Fruit fly (Drosophila melanogaster) whole organism, prepupa: ENCODE results near the gene CG2887.

Source experiments
- CG10631 ChIP-seq: fragments of 200-800 bp; sonication (Bioruptor generic); optimal IDR thresholded peaks from 2 replicates; lab custom pipeline; 2016; ENCODE audit warnings: missing biosample characterization, missing genetic modification characterization
- CG10669 ChIP-seq: fragments of 200-800 bp; sonication (Bioruptor generic); optimal IDR thresholded peaks from 3 replicates; lab custom pipeline; 2018; ENCODE audit warnings: missing biosample characterization, mild to moderate bottlenecking, missing genetic modification characterization, moderate library complexity
- CG11294 ChIP-seq: fragments of 200-800 bp; sonication (Bioruptor generic); IDR thresholded peaks from 2 replicates; pipeline ENCODE4 v1.3.6; 2022; ENCODE audit warnings: missing biosample characterization, missing genetic modification characterization
- CG11762 ChIP-seq: fragments of 200-800 bp; sonication (Bioruptor generic); optimal IDR thresholded peaks from 3 replicates; lab custom pipeline; 2016; ENCODE audit warnings: missing biosample characterization, missing genetic modification characterization; ENCODE audit not compliant: insufficient read depth
- CG11902 ChIP-seq: fragments of 200-800 bp; sonication (Bioruptor generic); optimal IDR thresholded peaks from 3 replicates; lab custom pipeline; 2016; ENCODE audit warnings: missing biosample characterization, missing genetic modification characterization
- CG31627 ChIP-seq: fragments of 200-800 bp; sonication (Bioruptor generic); optimal IDR thresholded peaks from 3 replicates; lab custom pipeline; 2016; ENCODE audit warnings: missing biosample characterization, missing genetic modification characterization
- CG32006 ChIP-seq: fragments of 200-800 bp; sonication (Bioruptor generic); optimal IDR thresholded peaks from 3 replicates; lab custom pipeline; 2017; ENCODE audit warnings: missing biosample characterization, mild to moderate bottlenecking, missing genetic modification characterization
- CG34406 ChIP-seq: fragments of 200-800 bp; sonication (Bioruptor generic); optimal IDR thresholded peaks from 3 replicates; lab custom pipeline; 2016; ENCODE audit warnings: missing biosample characterization, missing genetic modification characterization
- CG3919 ChIP-seq: fragments of 200-800 bp; sonication (Bioruptor generic); optimal IDR thresholded peaks from 3 replicates; lab custom pipeline; 2016; ENCODE audit warnings: missing biosample characterization, missing genetic modification characterization
- CG4318 ChIP-seq: fragments of 200-800 bp; sonication (Bioruptor generic); optimal IDR thresholded peaks from 3 replicates; lab custom pipeline; 2017; ENCODE audit warnings: missing biosample characterization, mild to moderate bottlenecking, missing genetic modification characterization
- CG6163 ChIP-seq: fragments of 200-800 bp; sonication (Bioruptor generic); IDR thresholded peaks from 3 replicates; pipeline ENCODE4 v1.3.6; 2022; ENCODE audit warnings: missing biosample characterization, missing genetic modification characterization
- CG6276 ChIP-seq: fragments of 200-800 bp; sonication (Bioruptor generic); optimal IDR thresholded peaks from 2 replicates; lab custom pipeline; 2017; ENCODE audit warnings: missing biosample characterization, mild to moderate bottlenecking, missing genetic modification characterization
- CG6792 ChIP-seq: fragments of 200-800 bp; sonication (Bioruptor generic); optimal IDR thresholded peaks from 3 replicates; lab custom pipeline; 2016; ENCODE audit warnings: missing biosample characterization, missing genetic modification characterization
- CG6808 ChIP-seq: fragments of 200-800 bp; sonication (Bioruptor generic); optimal IDR thresholded peaks from 3 replicates; lab custom pipeline; 2017; ENCODE audit warnings: missing biosample characterization, missing genetic modification characterization, mild to moderate bottlenecking, moderate library complexity, missing genetic modification reagents
- CG6854 ChIP-seq: fragments of 200-800 bp; sonication (Bioruptor generic); optimal IDR thresholded peaks from 2 replicates; lab custom pipeline; 2017; ENCODE audit warnings: missing biosample characterization, mild to moderate bottlenecking, missing genetic modification characterization
- CG7368 ChIP-seq: fragments of 200-800 bp; sonication (Bioruptor generic); optimal IDR thresholded peaks from 3 replicates; lab custom pipeline; 2016; ENCODE audit warnings: missing biosample characterization, missing genetic modification characterization
- CG8319 ChIP-seq: fragments of 200-800 bp; sonication (Bioruptor generic); optimal IDR thresholded peaks from 3 replicates; lab custom pipeline; 2016; ENCODE audit warnings: missing biosample characterization, missing genetic modification characterization
- Eip75B ChIP-seq: fragments of 200-800 bp; sonication (Bioruptor generic); optimal IDR thresholded peaks from 3 replicates; lab custom pipeline; 2016; ENCODE audit warnings: missing biosample characterization, missing genetic modification characterization
- Eip78C ChIP-seq: fragments of 200-800 bp; sonication (Bioruptor generic); peaks from one replicate; lab custom pipeline; 2016; ENCODE audit warnings: missing biosample characterization, missing genetic modification characterization
- Eip93F ChIP-seq: fragments of 200-800 bp; sonication (Bioruptor generic); optimal IDR thresholded peaks from 2 replicates; lab custom pipeline; 2016; ENCODE audit warnings: missing biosample characterization, mild to moderate bottlenecking, missing genetic modification characterization
- Ets21C ChIP-seq: fragments of 200-800 bp; sonication (Bioruptor generic); optimal IDR thresholded peaks from 3 replicates; lab custom pipeline; 2016; ENCODE audit warnings: missing biosample characterization, missing genetic modification characterization
- Ets96B ChIP-seq: fragments of 200-800 bp; optimal IDR thresholded peaks from 2 replicates; lab custom pipeline; 2019; ENCODE audit warnings: missing biosample characterization, mild to moderate bottlenecking, missing genetic modification characterization, moderate library complexity
- Gug ChIP-seq: fragments of 200-800 bp; sonication (Bioruptor generic); IDR thresholded peaks from 2 replicates; pipeline ENCODE4 v1.3.6; 2022; ENCODE audit warnings: missing biosample characterization, missing genetic modification characterization
- Hr39 ChIP-seq: fragments of 200-800 bp; sonication (Bioruptor generic); optimal IDR thresholded peaks from 2 replicates; lab custom pipeline; 2016; ENCODE audit warnings: missing biosample characterization, missing genetic modification characterization
- Hr4 ChIP-seq: fragments of 200-800 bp; sonication (Bioruptor generic); optimal IDR thresholded peaks from 3 replicates; lab custom pipeline; 2016; ENCODE audit warnings: missing biosample characterization, missing genetic modification characterization
- Lpt ChIP-seq: fragments of 200-800 bp; sonication (Bioruptor generic); optimal IDR thresholded peaks from 3 replicates; lab custom pipeline; 2016; ENCODE audit warnings: missing biosample characterization, missing genetic modification characterization
- Met ChIP-seq: fragments of 200-800 bp; sonication (Bioruptor generic); optimal IDR thresholded peaks from 3 replicates; lab custom pipeline; 2016; ENCODE audit warnings: missing biosample characterization, missing genetic modification characterization
- OdsH ChIP-seq: fragments of 200-800 bp; sonication (Bioruptor generic); optimal IDR thresholded peaks from 3 replicates; lab custom pipeline; 2016; ENCODE audit warnings: missing biosample characterization, missing genetic modification characterization
- Sox102F ChIP-seq: fragments of 200-800 bp; sonication (Bioruptor generic); optimal IDR thresholded peaks from 2 replicates; lab custom pipeline; 2016; ENCODE audit warnings: missing biosample characterization, mild to moderate bottlenecking, missing genetic modification characterization
- Sox14 ChIP-seq: fragments of 200-800 bp; sonication (Bioruptor generic); optimal IDR thresholded peaks from 3 replicates; lab custom pipeline; 2016; ENCODE audit warnings: missing biosample characterization, missing genetic modification characterization
- achi ChIP-seq: fragments of 200-800 bp; sonication (Bioruptor generic); optimal IDR thresholded peaks from 3 replicates; lab custom pipeline; 2016; ENCODE audit warnings: missing biosample characterization, missing genetic modification characterization
- acj6 ChIP-seq: fragments of 200-800 bp; sonication (Bioruptor generic); optimal IDR thresholded peaks from 3 replicates; lab custom pipeline; 2016; ENCODE audit warnings: missing biosample characterization, missing genetic modification characterization
- cyc ChIP-seq: fragments of 200-800 bp; sonication (Bioruptor generic); optimal IDR thresholded peaks from 3 replicates; lab custom pipeline; 2016; ENCODE audit warnings: missing biosample characterization, missing genetic modification characterization
- dac ChIP-seq: fragments of 200-800 bp; sonication (Bioruptor generic); optimal IDR thresholded peaks from 2 replicates; lab custom pipeline; 2017; ENCODE audit warnings: missing biosample characterization, mild to moderate bottlenecking, missing genetic modification characterization
- dsx ChIP-seq: fragments of 200-800 bp; optimal IDR thresholded peaks from 3 replicates; lab custom pipeline; 2019; ENCODE audit warnings: missing biosample characterization, mild to moderate bottlenecking, missing genetic modification characterization, moderate library complexity; ENCODE audit not compliant: poor library complexity, severe bottlenecking
- eg ChIP-seq: fragments of 200-800 bp; sonication (Bioruptor generic); IDR thresholded peaks from 3 replicates; pipeline ENCODE4 v1.3.6; 2022; ENCODE audit warnings: missing biosample characterization, missing genetic modification characterization
- esn ChIP-seq: fragments of 200-800 bp; sonication (Bioruptor generic); optimal IDR thresholded peaks from 2 replicates; lab custom pipeline; 2016; ENCODE audit warnings: missing biosample characterization, mild to moderate bottlenecking, missing genetic modification characterization, moderate library complexity
- fd59A ChIP-seq: fragments of 200-800 bp; sonication (Bioruptor generic); optimal IDR thresholded peaks from 2 replicates; lab custom pipeline; 2017; ENCODE audit warnings: missing biosample characterization, mild to moderate bottlenecking, missing genetic modification characterization, missing genetic modification reagents
- fd85E ChIP-seq: fragments of 200-800 bp; sonication (Bioruptor generic); optimal IDR thresholded peaks from 3 replicates; lab custom pipeline; 2016; ENCODE audit warnings: missing biosample characterization, missing genetic modification characterization
- fkh ChIP-seq: fragments of 200-800 bp; sonication (Bioruptor generic); optimal IDR thresholded peaks from 3 replicates; lab custom pipeline; 2017; ENCODE audit warnings: missing biosample characterization, mild to moderate bottlenecking, missing genetic modification characterization, moderate library complexity
- lz ChIP-seq: fragments of 200-800 bp; sonication (Bioruptor generic); optimal IDR thresholded peaks from 3 replicates; lab custom pipeline; 2016; ENCODE audit warnings: missing biosample characterization, missing genetic modification characterization
- net ChIP-seq: fragments of 200-800 bp; sonication (Bioruptor generic); optimal IDR thresholded peaks from 3 replicates; lab custom pipeline; 2016; ENCODE audit warnings: missing biosample characterization, missing genetic modification characterization
- pdm3 ChIP-seq: fragments of 200-800 bp; sonication (Bioruptor generic); optimal IDR thresholded peaks from 3 replicates; lab custom pipeline; 2016; ENCODE audit warnings: missing biosample characterization, missing genetic modification characterization
- salr ChIP-seq, 2 experiments: fragments of 200-800 bp; sonication (Bioruptor generic); optimal IDR thresholded peaks; 3 replicates each; lab custom pipeline; 2016 to 2018; ENCODE audit warnings: missing biosample characterization in 2 of 2, missing genetic modification characterization in 2 of 2, mild to moderate bottlenecking in 1 of 2
- spab ChIP-seq: fragments of 200-800 bp; sonication (Bioruptor generic); optimal IDR thresholded peaks from 2 replicates; lab custom pipeline; 2017; ENCODE audit warnings: missing biosample characterization, mild to moderate bottlenecking, missing genetic modification characterization, missing genetic modification reagents
- ss ChIP-seq, 2 experiments: fragments of 200-800 bp; sonication (Bioruptor generic); optimal IDR thresholded peaks; 2 replicates in 1 of 2; 3 replicates in 1 of 2; lab custom pipeline; 2017 to 2018; ENCODE audit warnings: mild to moderate bottlenecking in 2 of 2, missing biosample characterization in 2 of 2, missing genetic modification characterization in 2 of 2, moderate library complexity in 1 of 2
- topi ChIP-seq: fragments of 200-800 bp; sonication (Bioruptor generic); optimal IDR thresholded peaks from 3 replicates; lab custom pipeline; 2016; ENCODE audit warnings: missing biosample characterization, missing genetic modification characterization

The CG2887 gene

dm6 chrX:10474625-10475024, 3.7 kb downstream of the CG2887 start, which contains the start of gene nocte (continued):
- TF ChIP-seq CG3919 (GFP tag; lab: Kevin White, UChicago), result no peak
- peak; percentile 11 for TF ChIP-seq CG10631
- no peak for TF ChIP-seq Ets21C (GFP tag; lab: Kevin White, UChicago)
- no peak for TF ChIP-seq ss (GFP tag; optimal IDR thresholded peaks at IDR 0.05; lab: Kevin White, UChicago)
- TF ChIP-seq CG6276, result no peak
- TF ChIP-seq topi (GFP tag; lab: Kevin White, UChicago), result no peak
- no peak for TF ChIP-seq CG10669 (GFP tag; lab: Kevin White, UChicago)
- no peak for TF ChIP-seq CG6163 (GFP tag; lab: Robert Waterston, UW)
- no peak for TF ChIP-seq fkh (GFP tag; lab: Kevin White, UChicago)
- TF ChIP-seq Sox102F, result no peak
- no peak for TF ChIP-seq spab (GFP tag; lab: Kevin White, UChicago)
- no peak for TF ChIP-seq dsx (GFP tag; lab: Kevin White, UChicago)
- TF ChIP-seq Hr39 (GFP tag; lab: Kevin White, UChicago), result peak; percentile 18
- no peak for TF ChIP-seq dac (GFP tag; lab: Kevin White, UChicago)
- no peak for TF ChIP-seq CG11294
- no peak for TF ChIP-seq net (GFP tag; lab: Kevin White, UChicago)
- no peak for TF ChIP-seq fd85E (GFP tag; lab: Kevin White, UChicago)
- TF ChIP-seq CG31627, result peak; percentile 19
- no peak for TF ChIP-seq acj6 (GFP tag; lab: Kevin White, UChicago)
- TF ChIP-seq CG6854, result no peak
- no peak for TF ChIP-seq achi (GFP tag; lab: Kevin White, UChicago)
- TF ChIP-seq CG6808, result no peak
- peak; percentile 52 for TF ChIP-seq Eip78C (GFP tag; lab: Kevin White, UChicago)
- no peak for TF ChIP-seq fd59A
- TF ChIP-seq salr (GFP tag; optimal IDR thresholded peaks at IDR 0.05; lab: Kevin White, UChicago), result no peak
- no peak for TF ChIP-seq CG4318 (GFP tag; lab: Kevin White, UChicago)
- TF ChIP-seq OdsH (GFP tag; lab: Kevin White, UChicago), result no peak
- no peak for TF ChIP-seq Hr4 (GFP tag; lab: Kevin White, UChicago)
- TF ChIP-seq Lpt (GFP tag; lab: Kevin White, UChicago), result no peak
- TF ChIP-seq Met (GFP tag; lab: Kevin White, UChicago), result no peak
- TF ChIP-seq Eip93F, result no peak
- no peak for TF ChIP-seq pdm3 (GFP tag; lab: Kevin White, UChicago)

dm6 chrX:10474213-10474540, 4.1 kb downstream of the CG2887 start:
- TF ChIP-seq ss (GFP tag; optimal IDR thresholded peaks at IDR 0.05; lab: Kevin White, UChicago), result peak in 1 of 2 experiments; percentile 6
- peak; percentile 31 for TF ChIP-seq CG6808
- TF ChIP-seq CG6792 (GFP tag; lab: Kevin White, UChicago), result no peak
- TF ChIP-seq Ets21C (GFP tag; lab: Kevin White, UChicago), result no peak
- TF ChIP-seq Sox14 (GFP tag; lab: Kevin White, UChicago), result peak; percentile 19
- no peak for TF ChIP-seq CG11762
- TF ChIP-seq CG8319 (GFP tag; lab: Kevin White, UChicago), result no peak

DNA sequence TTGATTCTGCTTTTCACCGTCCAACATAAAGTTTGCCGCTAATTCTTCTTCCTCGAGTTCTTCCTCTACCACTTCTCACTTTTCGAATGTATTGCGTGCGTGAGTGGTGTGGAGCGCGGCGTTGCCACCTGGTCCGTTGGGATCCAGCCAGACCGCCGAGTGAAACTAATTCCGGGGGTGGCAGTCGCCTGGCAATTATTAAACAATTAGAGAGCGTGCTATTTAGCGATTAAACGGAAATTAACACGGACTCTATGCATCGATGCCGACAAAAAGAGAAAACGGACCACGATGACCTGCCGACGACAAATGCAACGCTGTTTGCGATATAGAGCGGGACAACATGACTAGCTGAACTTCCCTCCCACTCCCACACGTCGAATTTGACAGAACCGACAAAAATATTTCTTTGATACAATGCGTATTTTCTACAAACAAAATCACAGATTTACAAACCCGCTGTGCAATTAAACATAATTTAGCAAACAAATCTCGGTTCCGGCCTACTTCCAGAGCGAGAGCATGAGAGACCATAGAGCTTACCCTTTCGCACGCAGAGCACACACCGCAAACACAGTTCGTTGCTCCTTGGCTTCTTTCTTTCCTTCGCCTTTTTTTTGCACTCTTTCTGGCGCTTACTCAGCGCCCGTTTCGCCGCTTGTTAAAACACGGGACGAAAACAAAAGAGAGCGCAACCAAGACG, 4.6 kb downstream of the CG2887 start, which contains the start of gene CG2889:
CG2889 (plus strand) TSS at position 429 of the 703 bp plus-strand sequence.
- TF ChIP-seq esn (GFP tag; lab: Kevin White, UChicago), result peak; percentile 22
- TF ChIP-seq Sox14 (GFP tag; lab: Kevin White, UChicago), result peak; percentile 38
- TF ChIP-seq Hr39 (GFP tag; lab: Kevin White, UChicago), result peak; percentile 23
- TF ChIP-seq lz (GFP tag; lab: Kevin White, UChicago), result peak; percentile 19
- TF ChIP-seq CG6854, result no peak
- no peak for TF ChIP-seq Gug (GFP tag; lab: Robert Waterston, UW)
- peak; percentile 2 for TF ChIP-seq CG32006 (GFP tag; lab: Kevin White, UChicago)
- TF ChIP-seq Sox102F, result no peak
- no peak for TF ChIP-seq pdm3 (GFP tag; lab: Kevin White, UChicago)
- TF ChIP-seq Eip78C (GFP tag; lab: Kevin White, UChicago), result peak; percentile 29
- TF ChIP-seq Eip75B (GFP tag; lab: Kevin White, UChicago), result peak; percentile 30
- TF ChIP-seq CG11902, result peak; percentile 3
- TF ChIP-seq eg (GFP tag; lab: Robert Waterston, UW), result peak; percentile 20; the same call in 1 of the 3 replicates
- TF ChIP-seq CG3919 (GFP tag; lab: Kevin White, UChicago), result peak; percentile 13
- TF ChIP-seq Ets96B, result no peak
- TF ChIP-seq CG34406 (GFP tag; lab: Kevin White, UChicago), result no peak
- peak; percentile 37 for TF ChIP-seq CG31627
- TF ChIP-seq cyc (GFP tag; lab: Kevin White, UChicago), result peak; percentile 23
- TF ChIP-seq Ets21C (GFP tag; lab: Kevin White, UChicago), result peak; percentile 9
- TF ChIP-seq CG8319 (GFP tag; lab: Kevin White, UChicago), result no peak
- TF ChIP-seq CG7368 (GFP tag; lab: Kevin White, UChicago), result peak; percentile 10
